Worm (Caenorhabditis elegans) whole organism, young adult: ENCODE measurements around the gene C14A4.13.

Source experiments
- D2030.7 ChIP-seq: fragments of 200-800 bp; sonication (Bioruptor generic); IDR thresholded peaks from 2 replicates; pipeline ENCODE4 v1.3.6; 2022; ENCODE audit warnings: missing genetic modification reagents, missing genetic modification characterization, missing compliant biosample characterization
- F10E7.11 ChIP-seq: sonication (generic microtip); optimal IDR thresholded peaks from 2 replicates; lab custom pipeline; 2017; ENCODE audit warnings: mild to moderate bottlenecking, missing genetic modification characterization, moderate library complexity, missing compliant biosample characterization
- ccch-3 ChIP-seq: fragments of 200-800 bp; sonication (Bioruptor generic); optimal IDR thresholded peaks from 2 replicates; lab custom pipeline; 2018; ENCODE audit warnings: mild to moderate bottlenecking, missing genetic modification characterization, missing compliant biosample characterization
- dpff-1 ChIP-seq: sonication (generic microtip); optimal IDR thresholded peaks from 2 replicates; lab custom pipeline; 2017; ENCODE audit warnings: mild to moderate bottlenecking, missing genetic modification characterization, missing compliant biosample characterization
- let-607 ChIP-seq, 2 experiments: fragments of 200-800 bp in 1 of 2; sonication (Bioruptor generic) in 1 of 2; sonication (generic microtip) in 1 of 2; optimal IDR thresholded peaks; 2 replicates each; lab custom pipeline; 2016 to 2018; ENCODE audit warnings: mild to moderate bottlenecking in 2 of 2, missing compliant biosample characterization in 2 of 2, missing genetic modification characterization in 2 of 2, moderate library complexity in 2 of 2, missing genotype in 1 of 2
- lin-54 ChIP-seq: fragments of 200-800 bp; sonication (Bioruptor generic); optimal IDR thresholded peaks from 2 replicates; lab custom pipeline; 2018; ENCODE audit warnings: mild to moderate bottlenecking, missing genetic modification characterization, missing compliant biosample characterization
- nfya-1 ChIP-seq: sonication (generic microtip); optimal IDR thresholded peaks from 2 replicates; lab custom pipeline; 2017; ENCODE audit warnings: antibody characterized with exemption, missing compliant biosample characterization, missing genetic modification characterization, borderline replicate concordance; ENCODE audit not compliant: insufficient read depth
- snpc-3.4 ChIP-seq: sonication (generic microtip); optimal IDR thresholded peaks from 2 replicates; lab custom pipeline; 2017; ENCODE audit warnings: missing genetic modification characterization, mild to moderate bottlenecking, missing compliant biosample characterization, antibody characterized with exemption, moderate library complexity, missing genotype, missing genetic modification reagents
- unc-62 ChIP-seq: fragments of 150-350 bp; optimal IDR thresholded peaks from 2 replicates; lab custom pipeline; 2014; ENCODE audit warnings: missing biosample characterization, missing genetic modification reagents, missing genetic modification characterization
- ztf-6 ChIP-seq: fragments of 200-800 bp; sonication (Bioruptor generic); IDR thresholded peaks from 2 replicates; pipeline ENCODE4 v1.3.6; 2022; ENCODE audit warnings: missing genetic modification reagents, missing genetic modification characterization, missing compliant biosample characterization

DNA sequence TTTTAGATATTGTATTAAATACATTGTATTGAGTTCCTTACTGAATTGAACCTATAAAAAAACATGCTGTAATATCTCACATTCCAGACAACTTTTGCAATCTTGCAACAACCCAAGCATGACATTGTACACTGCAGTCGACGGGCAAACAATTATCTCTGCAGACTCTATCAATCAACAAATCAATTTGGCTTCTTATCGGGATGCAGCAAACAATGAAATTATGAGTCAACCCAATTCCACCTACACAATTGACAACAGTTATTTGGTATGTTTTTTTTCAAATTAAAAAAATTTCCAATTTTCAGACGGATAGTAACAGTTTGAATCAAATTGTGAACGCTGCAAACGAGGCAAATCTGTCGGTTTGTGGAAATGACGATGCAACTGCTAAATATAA lies 12.7 kb downstream of the C14A4.13 start:
- no peak for TF ChIP-seq ztf-6 (GFP tag; lab: Robert Waterston, UW)
- no peak for TF ChIP-seq dpff-1 (tag; lab: Kevin White, UChicago)
- TF ChIP-seq ccch-3: no peak
- TF ChIP-seq lin-54 (GFP tag; lab: Kevin White, UChicago): no peak
- no peak for TF ChIP-seq D2030.7
- no peak for TF ChIP-seq nfya-1 (tag; lab: Kevin White, UChicago)
- TF ChIP-seq F10E7.11: no peak
- TF ChIP-seq snpc-3.4 (tag; lab: Kevin White, UChicago): no peak
- TF ChIP-seq unc-62 (GFP tag; lab: Kevin White, UChicago): no peak
- TF ChIP-seq let-607 (tag; optimal IDR thresholded peaks at IDR 0.05; lab: Kevin White, UChicago): no peak
